Worm (Caenorhabditis elegans) whole organism, L3 larva: ENCODE data around the gene C14C6.3.

ENCODE experiments used
- elt-2 ChIP-seq: sonication (generic microtip); optimal IDR thresholded peaks from 2 replicates; lab custom pipeline; 2016; ENCODE audit warnings: missing genetic modification reagents, mild to moderate bottlenecking, missing genetic modification characterization, missing compliant biosample characterization
- nhr-11 ChIP-seq: fragments of 150-350 bp; optimal IDR thresholded peaks from 2 replicates; lab custom pipeline; 2014; ENCODE audit warnings: missing biosample characterization, missing genetic modification characterization
- pha-4 ChIP-seq: fragments of 150-350 bp; optimal IDR thresholded peaks from 2 replicates; lab custom pipeline; 2014; ENCODE audit warnings: missing biosample characterization, missing genetic modification reagents, missing genetic modification characterization
- snpc-4 ChIP-seq: fragments of 150-350 bp; optimal IDR thresholded peaks from 2 replicates; lab custom pipeline; 2014; ENCODE audit warnings: missing biosample characterization, missing genetic modification characterization

DNA sequence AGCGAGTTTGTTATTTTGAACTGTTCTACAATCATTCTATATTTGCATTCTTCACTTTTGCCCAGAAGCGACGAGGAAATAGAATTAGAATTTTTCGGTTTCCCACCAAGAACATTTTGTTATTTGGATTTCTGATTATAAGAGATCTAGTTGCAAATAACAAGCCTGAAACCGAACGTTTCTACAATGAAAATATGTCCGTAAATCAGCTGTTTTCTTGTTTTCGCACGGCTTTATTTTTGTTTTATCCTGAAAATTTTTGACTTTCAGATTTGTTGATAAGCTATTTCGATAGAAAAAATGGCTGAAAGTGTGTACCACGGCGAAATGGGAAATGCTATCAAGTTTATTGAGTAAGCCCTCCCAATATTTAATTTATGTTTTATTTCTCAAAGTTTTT is 15.7 kb upstream of the C14C6.3 start, which contains the start of gene srw-108:
- TF ChIP-seq nhr-11 (tag; lab: Kevin White, UChicago) = no peak
- TF ChIP-seq snpc-4 (tag; lab: Kevin White, UChicago) = no peak
- TF ChIP-seq elt-2 (tag; lab: Kevin White, UChicago) = no peak
- no peak for TF ChIP-seq pha-4 (tag; lab: Kevin White, UChicago)
